Worm (Caenorhabditis elegans) whole organism, midembryonic: ENCODE results near the gene rpt-6.

Source experiments
- T22C8.4 ChIP-seq: fragments of 200-800 bp; sonication (Bioruptor generic); IDR thresholded peaks from 2 replicates; pipeline ENCODE4 v1.3.6; 2022; ENCODE audit warnings: missing genetic modification characterization, missing compliant biosample characterization
- cog-1 ChIP-seq: sonication (generic microtip); optimal IDR thresholded peaks from 2 replicates; lab custom pipeline; 2016; ENCODE audit warnings: missing genetic modification characterization, missing compliant biosample characterization
- flt-1 ChIP-seq: fragments of 200-800 bp; sonication (Bioruptor generic); IDR thresholded peaks from 2 replicates; pipeline ENCODE4 v1.3.6; 2022; ENCODE audit warnings: missing genetic modification characterization, missing compliant biosample characterization
- ref-1 ChIP-seq: fragments of 200-800 bp; sonication (Bioruptor generic); conservative IDR thresholded peaks from 2 replicates; pipeline ENCODE4 v1.3.6; 2022; ENCODE audit warnings: missing genetic modification reagents, missing genetic modification characterization, missing compliant biosample characterization
- tab-1 ChIP-seq: fragments of 200-800 bp; sonication (Bioruptor generic); IDR thresholded peaks from 2 replicates; pipeline ENCODE4 v1.3.6; 2022; ENCODE audit warnings: missing genetic modification characterization, missing compliant biosample characterization
- ztf-23 ChIP-seq: fragments of 200-800 bp; sonication (Bioruptor generic); IDR thresholded peaks from 2 replicates; pipeline ENCODE4 v1.3.6; 2022; ENCODE audit warnings: missing genetic modification reagents, missing genetic modification characterization, missing compliant biosample characterization
- ztf-29 ChIP-seq: fragments of 200-800 bp; sonication (Bioruptor generic); IDR thresholded peaks from 2 replicates; pipeline ENCODE4 v1.3.6; 2022; ENCODE audit warnings: missing genetic modification reagents, missing genetic modification characterization, missing compliant biosample characterization

DNA sequence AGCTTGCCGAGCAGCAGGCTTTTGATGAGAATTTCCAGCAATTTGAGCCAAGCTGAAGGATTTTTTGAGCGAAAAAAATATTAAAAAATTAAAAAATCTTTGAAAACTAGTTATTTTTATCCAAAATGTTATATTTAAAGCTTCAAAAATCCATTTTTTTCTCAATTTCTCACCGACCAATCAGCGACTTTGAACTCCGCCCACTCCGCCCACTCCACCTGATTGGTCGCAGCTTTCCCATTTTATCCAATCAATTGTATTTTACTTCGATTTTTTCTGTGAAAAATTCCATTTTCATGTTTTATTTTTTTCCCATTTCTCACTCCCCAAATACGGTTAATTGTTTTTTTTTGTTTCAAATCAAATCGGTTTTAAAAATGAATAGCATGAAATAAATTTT, 25.3 kb upstream of the rpt-6 start:
- TF ChIP-seq T22C8.4 (GFP tag; lab: Robert Waterston, UW) (no peak), ref-1 (GFP tag; lab: Robert Waterston, UW) (no peak), cog-1 (tag; lab: Kevin White, UChicago) (no peak), tab-1 (GFP tag; lab: Robert Waterston, UW) (no peak), flt-1 (no peak), ztf-23 (GFP tag; lab: Robert Waterston, UW) (no peak), ztf-29 (GFP tag; lab: Robert Waterston, UW) (no peak)
